Fruit fly (Drosophila melanogaster) whole organism, embryonic: ENCODE data around the gene Ctr1B.

Experiments used
- CG10147 ChIP-seq: fragments of 200-800 bp; sonication (Bioruptor generic); optimal IDR thresholded peaks from 2 replicates; lab custom pipeline; 2019; ENCODE audit warnings: missing biosample characterization, mild to moderate bottlenecking, missing genetic modification characterization, moderate library complexity
- CG10462 ChIP-seq: fragments of 200-800 bp; sonication (Bioruptor generic); optimal IDR thresholded peaks from 2 replicates; lab custom pipeline; 2016; ENCODE audit warnings: missing biosample characterization, missing genetic modification characterization
- CG11560 ChIP-seq: fragments of 200-800 bp; sonication (Bioruptor generic); IDR thresholded peaks from 3 replicates; pipeline ENCODE4 v1.3.6; 2022; ENCODE audit warnings: missing biosample characterization, missing genetic modification characterization
- CG12155 ChIP-seq: fragments of 200-800 bp; sonication (Bioruptor generic); optimal IDR thresholded peaks from 3 replicates; lab custom pipeline; 2016; ENCODE audit warnings: missing biosample characterization, missing genetic modification characterization
- CG15601 ChIP-seq: fragments of 200-800 bp; sonication (Bioruptor generic); optimal IDR thresholded peaks from 3 replicates; lab custom pipeline; 2019; ENCODE audit warnings: missing biosample characterization, mild to moderate bottlenecking, missing genetic modification characterization, moderate library complexity
- CG31365 ChIP-seq: fragments of 200-800 bp; sonication (Bioruptor generic); optimal IDR thresholded peaks from 2 replicates; lab custom pipeline; 2018; ENCODE audit warnings: missing biosample characterization, mild to moderate bottlenecking, missing genetic modification characterization
- CG3407 ChIP-seq: fragments of 200-800 bp; sonication (Bioruptor generic); optimal IDR thresholded peaks from 2 replicates; lab custom pipeline; 2018; ENCODE audit warnings: missing biosample characterization, mild to moderate bottlenecking, missing genetic modification characterization
- CG5953 ChIP-seq: fragments of 200-800 bp; sonication (Bioruptor generic); IDR thresholded peaks from 2 replicates; pipeline ENCODE4 v1.3.6; 2022; ENCODE audit warnings: missing biosample characterization, missing genetic modification characterization
- CG8089 ChIP-seq: fragments of 200-800 bp; sonication (Bioruptor generic); optimal IDR thresholded peaks from 3 replicates; lab custom pipeline; 2016; ENCODE audit warnings: missing biosample characterization, missing genetic modification characterization
- CoRest ChIP-seq: fragments of 200-800 bp; sonication (Bioruptor generic); optimal IDR thresholded peaks from 3 replicates; lab custom pipeline; 2018; ENCODE audit warnings: missing biosample characterization, mild to moderate bottlenecking, missing genetic modification characterization, moderate library complexity
- D19A ChIP-seq: fragments of 200-800 bp; optimal IDR thresholded peaks from 3 replicates; lab custom pipeline; 2019; ENCODE audit warnings: missing biosample characterization, mild to moderate bottlenecking, missing genetic modification characterization, moderate library complexity
- D19B ChIP-seq: fragments of 200-800 bp; sonication (Bioruptor generic); optimal IDR thresholded peaks from 2 replicates; lab custom pipeline; 2017; ENCODE audit warnings: missing biosample characterization, mild to moderate bottlenecking, missing genetic modification characterization
- Doc2 ChIP-seq: fragments of 200-800 bp; sonication (Bioruptor generic); IDR thresholded peaks from 2 replicates; pipeline ENCODE4 v1.3.6; 2022; ENCODE audit warnings: missing biosample characterization, missing genetic modification characterization
- Hey ChIP-seq: fragments of 200-800 bp; sonication (Bioruptor generic); optimal IDR thresholded peaks from 3 replicates; lab custom pipeline; 2018; ENCODE audit warnings: missing biosample characterization, mild to moderate bottlenecking, missing genetic modification characterization
- Hr3 ChIP-seq: fragments of 200-800 bp; sonication (Bioruptor generic); optimal IDR thresholded peaks from 3 replicates; lab custom pipeline; 2016; ENCODE audit warnings: missing biosample characterization, missing genetic modification characterization
- Myb ChIP-seq: fragments of 200-800 bp; sonication (Bioruptor generic); optimal IDR thresholded peaks from 2 replicates; lab custom pipeline; 2016; ENCODE audit warnings: missing biosample characterization, missing genetic modification characterization
- NfI ChIP-seq: fragments of 200-800 bp; sonication (Bioruptor generic); optimal IDR thresholded peaks from 3 replicates; lab custom pipeline; 2018; ENCODE audit warnings: missing biosample characterization, mild to moderate bottlenecking, missing genetic modification characterization, moderate library complexity
- Side ChIP-seq: fragments of 200-800 bp; sonication (Bioruptor generic); optimal IDR thresholded peaks from 2 replicates; lab custom pipeline; 2016; ENCODE audit warnings: missing biosample characterization, missing genetic modification characterization
- Sox100B ChIP-seq: fragments of 200-800 bp; sonication (Bioruptor generic); optimal IDR thresholded peaks from 3 replicates; lab custom pipeline; 2018; ENCODE audit warnings: missing biosample characterization, mild to moderate bottlenecking, missing genetic modification characterization
- Ssrp ChIP-seq: fragments of 200-800 bp; sonication (Bioruptor generic); optimal IDR thresholded peaks from 2 replicates; lab custom pipeline; 2018; ENCODE audit warnings: missing biosample characterization, mild to moderate bottlenecking, missing genetic modification characterization, moderate library complexity
- Stat92E ChIP-seq, 3 experiments: fragments of >200 bp in 2 of 3; fragments of 200-800 bp in 1 of 3; sonication (Bioruptor generic) in 1 of 3; optimal IDR thresholded peaks; 2 replicates each; lab custom pipeline; 2017 to 2019; ENCODE audit warnings: missing biosample characterization in 3 of 3, missing genetic modification characterization in 3 of 3, mild to moderate bottlenecking in 1 of 3, moderate library complexity in 1 of 3
- Taf1 ChIP-seq: fragments of 200-800 bp; sonication (Bioruptor generic); IDR thresholded peaks from 2 replicates; pipeline ENCODE4 v1.3.6; 2022; ENCODE audit warnings: missing biosample characterization, missing genetic modification characterization
- ac ChIP-seq: fragments of 200-800 bp; sonication (Bioruptor generic); optimal IDR thresholded peaks from 3 replicates; lab custom pipeline; 2017; ENCODE audit warnings: missing biosample characterization, mild to moderate bottlenecking, missing genetic modification characterization
- aop ChIP-seq: fragments of 200-800 bp; sonication (Bioruptor generic); IDR thresholded peaks from 2 replicates; pipeline ENCODE4 v1.3.6; 2022; ENCODE audit warnings: missing biosample characterization, missing genetic modification characterization
- ato ChIP-seq: fragments of 200-800 bp; sonication (Bioruptor generic); IDR thresholded peaks from 2 replicates; pipeline ENCODE4 v1.3.6; 2022; ENCODE audit warnings: missing biosample characterization, missing genetic modification characterization; ENCODE audit not compliant: partially characterized antibody
- ci ChIP-seq: fragments of 200-800 bp; sonication (Bioruptor generic); IDR thresholded peaks from 3 replicates; pipeline ENCODE4 v1.3.6; 2022; ENCODE audit warnings: missing biosample characterization, missing genetic modification characterization
- croc ChIP-seq: fragments of 200-800 bp; sonication (Bioruptor generic); conservative IDR thresholded peaks from 3 replicates; pipeline ENCODE4 v1.3.6; 2022; ENCODE audit warnings: missing biosample characterization, missing genetic modification characterization
- dysf ChIP-seq: fragments of 200-800 bp; sonication (Bioruptor generic); IDR thresholded peaks from 3 replicates; pipeline ENCODE4 v1.3.6; 2022; ENCODE audit warnings: missing biosample characterization, missing genetic modification characterization
- emc ChIP-seq: fragments of 200-800 bp; sonication (Bioruptor generic); optimal IDR thresholded peaks from 2 replicates; lab custom pipeline; 2016; ENCODE audit warnings: missing biosample characterization, missing genetic modification characterization
- ewg ChIP-seq: fragments of 200-800 bp; sonication (Bioruptor generic); optimal IDR thresholded peaks from 3 replicates; lab custom pipeline; 2017; ENCODE audit warnings: mild to moderate bottlenecking, missing biosample characterization, missing genetic modification reagents, missing genetic modification characterization
- fd102C ChIP-seq: fragments of 200-800 bp; sonication (Bioruptor generic); optimal IDR thresholded peaks from 2 replicates; lab custom pipeline; 2018; ENCODE audit warnings: missing biosample characterization, mild to moderate bottlenecking, missing genetic modification characterization, moderate library complexity
- gfzf ChIP-seq: fragments of 200-800 bp; sonication (Bioruptor generic); optimal IDR thresholded peaks from 2 replicates; lab custom pipeline; 2016; ENCODE audit warnings: missing biosample characterization, mild to moderate bottlenecking, missing genetic modification characterization, moderate library complexity
- grn ChIP-seq: fragments of 200-800 bp; sonication (Bioruptor generic); optimal IDR thresholded peaks from 3 replicates; lab custom pipeline; 2017; ENCODE audit warnings: missing biosample characterization, missing genetic modification characterization
- ham ChIP-seq: fragments of 200-800 bp; sonication (Bioruptor generic); IDR thresholded peaks from 2 replicates; pipeline ENCODE4 v1.3.6; 2022; ENCODE audit warnings: missing biosample characterization, missing genetic modification characterization
- insv ChIP-seq, 2 experiments: fragments of 200-800 bp; sonication (Bioruptor generic); optimal IDR thresholded peaks; 3 replicates each; lab custom pipeline; 2016 to 2018; ENCODE audit warnings: missing biosample characterization in 2 of 2, missing genetic modification characterization in 2 of 2
- jing ChIP-seq: fragments of 200-800 bp; sonication (Bioruptor generic); optimal IDR thresholded peaks from 2 replicates; lab custom pipeline; 2018; ENCODE audit warnings: missing biosample characterization, mild to moderate bottlenecking, missing genetic modification characterization
- lmd ChIP-seq: fragments of 200-800 bp; sonication (Bioruptor generic); IDR thresholded peaks from 2 replicates; pipeline ENCODE4 v1.3.6; 2022; ENCODE audit warnings: missing biosample characterization, missing genetic modification characterization
- maf-S ChIP-seq: fragments of 200-800 bp; sonication (Bioruptor generic); optimal IDR thresholded peaks from 2 replicates; lab custom pipeline; 2016; ENCODE audit warnings: missing biosample characterization, missing genetic modification characterization
- oc ChIP-seq: fragments of 200-800 bp; sonication (Bioruptor generic); optimal IDR thresholded peaks from 2 replicates; lab custom pipeline; 2018; ENCODE audit warnings: missing biosample characterization, mild to moderate bottlenecking, missing genetic modification characterization, moderate library complexity
- pan ChIP-seq, 4 experiments: fragments of >200 bp in 3 of 4; fragments of 200-800 bp in 1 of 4; sonication (Bioruptor generic) in 1 of 4; optimal IDR thresholded peaks in 3 of 4; IDR thresholded peaks in 1 of 4; 2 replicates each; pipeline versions ENCODE4 v1.3.6 to Lab custom; 2017 to 2022; ENCODE audit warnings: missing biosample characterization in 2 of 4, missing genetic modification characterization in 2 of 4, mixed read lengths in 1 of 4
- pzg ChIP-seq: fragments of 200-800 bp; sonication (Bioruptor generic); optimal IDR thresholded peaks from 3 replicates; lab custom pipeline; 2018; ENCODE audit warnings: missing biosample characterization, mild to moderate bottlenecking, missing genetic modification characterization, moderate library complexity
- ro ChIP-seq: fragments of 200-800 bp; sonication (Bioruptor generic); IDR thresholded peaks from 2 replicates; pipeline ENCODE4 v1.3.6; 2022; ENCODE audit warnings: missing biosample characterization, missing genetic modification characterization
- salm ChIP-seq: fragments of 200-800 bp; sonication (Bioruptor generic); optimal IDR thresholded peaks from 2 replicates; lab custom pipeline; 2018; ENCODE audit warnings: missing biosample characterization, mild to moderate bottlenecking, missing genetic modification characterization
- schlank ChIP-seq: fragments of 200-800 bp; sonication (Bioruptor generic); optimal IDR thresholded peaks from 2 replicates; lab custom pipeline; 2018; ENCODE audit warnings: missing biosample characterization, mild to moderate bottlenecking, missing genetic modification characterization
- sima ChIP-seq: fragments of 200-800 bp; sonication (Bioruptor generic); optimal IDR thresholded peaks from 2 replicates; lab custom pipeline; 2016; ENCODE audit warnings: missing biosample characterization, missing genetic modification characterization
- sna ChIP-seq: fragments of 200-800 bp; sonication (Bioruptor generic); IDR thresholded peaks from 2 replicates; pipeline ENCODE4 v1.3.6; 2022; ENCODE audit warnings: missing biosample characterization, missing genetic modification characterization; ENCODE audit not compliant: partially characterized antibody
- tap ChIP-seq: fragments of 200-800 bp; optimal IDR thresholded peaks from 3 replicates; lab custom pipeline; 2019; ENCODE audit warnings: missing biosample characterization, mild to moderate bottlenecking, missing genetic modification characterization, moderate library complexity
- tgo ChIP-seq: fragments of 200-800 bp; sonication (Bioruptor generic); IDR thresholded peaks from 3 replicates; pipeline ENCODE4 v1.3.6; 2022; ENCODE audit warnings: missing biosample characterization, missing genetic modification characterization
- tna ChIP-seq: fragments of 200-800 bp; sonication (Bioruptor generic); IDR thresholded peaks from 2 replicates; pipeline ENCODE4 v1.3.6; 2022; ENCODE audit warnings: missing biosample characterization, missing genetic modification characterization; ENCODE audit not compliant: partially characterized antibody
- vvl ChIP-seq: fragments of 200-800 bp; sonication (Bioruptor generic); IDR thresholded peaks from 2 replicates; pipeline ENCODE4 v1.3.6; 2022; ENCODE audit warnings: missing biosample characterization, missing genetic modification characterization

The Ctr1B gene

dm6 chr3R:8349449-8350115 lies 32.2 kb downstream of the Ctr1B start, which contains the start of gene Atg13 (continued):
- TF ChIP-seq vvl (no peak), croc (GFP tag; lab: Robert Waterston, UW) (no peak), CG12155 (peak; percentile 20), schlank (no peak), CG8089 (GFP tag; lab: Kevin White, UChicago) (no peak), tna (GFP tag; lab: Robert Waterston, UW) (peak; percentile 76), ato (peak; percentile 79), lmd (no peak), insv (GFP tag; optimal IDR thresholded peaks at IDR 0.05; lab: Kevin White, UChicago) (no peak), ham (GFP tag; lab: Robert Waterston, UW) (no peak), gfzf (GFP tag; lab: Kevin White, UChicago) (no peak), Side (GFP tag; lab: Kevin White, UChicago) (no peak), Hey (tag; lab: Kevin White, UChicago) (no peak), sna (GFP tag; lab: Robert Waterston, UW) (peak; percentile 44), CG10147 (GFP tag; lab: Kevin White, UChicago) (peak; percentile 3), Hr3 (GFP tag; lab: Kevin White, UChicago) (peak; percentile 35), CG10462 (no peak), grn (no peak), sima (GFP tag; lab: Kevin White, UChicago) (no peak), pan (optimal IDR thresholded peaks at IDR 0.05; lab: Kevin White, UChicago) (no peak), pan (GFP tag; optimal IDR thresholded peaks at IDR 0.05 in 1 of 2, IDR thresholded peaks at IDR 0.05 in 1 of 2) (no peak), CG5953 (GFP tag; lab: Robert Waterston, UW) (no peak), pzg (GFP tag; lab: Kevin White, UChicago) (peak; percentile 46), CG15601 (no peak), CG31365 (tag; lab: Kevin White, UChicago) (no peak), ac (GFP tag; lab: Kevin White, UChicago) (no peak), CG3407 (GFP tag; lab: Kevin White, UChicago) (no peak), Taf1 (GFP tag; lab: Robert Waterston, UW) (no peak), Stat92E (GFP tag; optimal IDR thresholded peaks at IDR 0.05; lab: Kevin White, UChicago) (no peak), ci (GFP tag; lab: Robert Waterston, UW) (peak; percentile 39; the same call in 1 of the 3 replicates), jing (no peak), Sox100B (GFP tag; lab: Kevin White, UChicago) (no peak), salm (tag; lab: Kevin White, UChicago) (no peak), tgo (GFP tag; lab: Robert Waterston, UW) (no peak; the same call in 2 of the 3 replicates), ro (GFP tag; lab: Robert Waterston, UW) (no peak), maf-S (GFP tag; lab: Kevin White, UChicago) (no peak), CoRest (tag; lab: Kevin White, UChicago) (peak; percentile 70), aop (GFP tag; lab: Robert Waterston, UW) (no peak), emc (GFP tag; lab: Kevin White, UChicago) (no peak), oc (no peak), Myb (GFP tag; lab: Kevin White, UChicago) (peak; percentile 9), Doc2 (GFP tag; lab: Robert Waterston, UW) (no peak), Ssrp (tag; lab: Kevin White, UChicago) (peak; percentile 33), dysf (GFP tag; lab: Robert Waterston, UW) (peak; percentile 27; the same call in 1 of the 3 replicates), NfI (GFP tag; lab: Kevin White, UChicago) (peak; percentile 7), D19B (GFP tag; lab: Kevin White, UChicago) (no peak), CG11560 (no peak), D19A (tag; lab: Kevin White, UChicago) (no peak), fd102C (GFP tag; lab: Kevin White, UChicago) (no peak), ewg (GFP tag; lab: Kevin White, UChicago) (no peak), tap (no peak)
